Worm (Caenorhabditis elegans) whole organism, L4 larva: ENCODE measurements around the gene M70.2.

Experiments
- D1046.2 ChIP-seq: fragments of 200-800 bp; sonication (Bioruptor generic); IDR thresholded peaks from 2 replicates; pipeline ENCODE4 v1.3.6; 2022; ENCODE audit warnings: missing genetic modification characterization, missing compliant biosample characterization
- F26F4.8 ChIP-seq: fragments of 200-800 bp; sonication (Bioruptor generic); conservative IDR thresholded peaks from 2 replicates; pipeline ENCODE4 v1.3.6; 2022; ENCODE audit warnings: missing genetic modification characterization, missing compliant biosample characterization
- F49E8.2 ChIP-seq: sonication (generic microtip); optimal IDR thresholded peaks from 2 replicates; lab custom pipeline; 2016; ENCODE audit warnings: missing compliant biosample characterization, mild to moderate bottlenecking, missing genetic modification characterization, borderline replicate concordance
- T20F7.1 ChIP-seq: fragments of 200-800 bp; sonication (Bioruptor generic); optimal IDR thresholded peaks from 2 replicates; lab custom pipeline; 2018; ENCODE audit warnings: mild to moderate bottlenecking, missing genetic modification characterization, missing compliant biosample characterization
- Y48G9A.11 ChIP-seq: fragments of 200-800 bp; sonication (Bioruptor generic); IDR thresholded peaks from 2 replicates; pipeline ENCODE4 v1.3.6; 2022; ENCODE audit warnings: missing genetic modification reagents, missing genetic modification characterization, missing compliant biosample characterization
- ZK337.2 ChIP-seq: fragments of 200-800 bp; sonication (Bioruptor generic); IDR thresholded peaks from 2 replicates; pipeline ENCODE4 v1.3.6; 2022; ENCODE audit warnings: missing genetic modification reagents, missing genetic modification characterization, missing compliant biosample characterization
- aha-1 ChIP-seq: fragments of 150-350 bp; peaks from one replicate; lab custom pipeline; 2014; ENCODE audit warnings: missing biosample characterization, missing genetic modification characterization
- aly-2 ChIP-seq: sonication (generic microtip); optimal IDR thresholded peaks from 2 replicates; lab custom pipeline; 2018; ENCODE audit warnings: missing biosample characterization, missing genetic modification characterization
- ama-1 ChIP-seq: fragments of 150-350 bp; optimal IDR thresholded peaks from 2 replicates; lab custom pipeline; 2014; ENCODE audit warnings: inconsistent platforms, mixed read lengths
- attf-4 ChIP-seq: sonication (generic microtip); optimal IDR thresholded peaks from 3 replicates; lab custom pipeline; 2017; ENCODE audit warnings: missing biosample characterization, missing genetic modification characterization
- ceh-28 ChIP-seq: fragments of 150-350 bp; optimal IDR thresholded peaks from 2 replicates; lab custom pipeline; 2014; ENCODE audit warnings: missing biosample characterization, missing genetic modification reagents, missing genetic modification characterization
- ceh-44 ChIP-seq: fragments of 200-800 bp; sonication (Bioruptor generic); IDR thresholded peaks from 2 replicates; pipeline ENCODE4 v1.3.6; 2022; ENCODE audit warnings: missing genetic modification reagents, missing genetic modification characterization, missing compliant biosample characterization
- daf-12 ChIP-seq: fragments of 150-350 bp; optimal IDR thresholded peaks from 2 replicates; lab custom pipeline; 2014; ENCODE audit warnings: missing biosample characterization, missing genetic modification reagents, missing genetic modification characterization
- daf-16 ChIP-seq, 3 experiments: sonication (generic microtip); optimal IDR thresholded peaks; 2 replicates each; lab custom pipeline; 2016 to 2017; ENCODE audit warnings: missing genetic modification characterization in 3 of 3, missing genetic modification reagents in 3 of 3, mild to moderate bottlenecking in 2 of 3, missing compliant biosample characterization in 2 of 3, missing biosample characterization in 1 of 3, moderate library complexity in 1 of 3
- daf-8 ChIP-seq: fragments of 200-800 bp; sonication (Bioruptor generic); IDR thresholded peaks from 2 replicates; pipeline ENCODE4 v1.3.6; 2022; ENCODE audit warnings: missing genetic modification characterization, missing compliant biosample characterization
- dmd-6 ChIP-seq: fragments of 200-800 bp; sonication (Bioruptor generic); IDR thresholded peaks from 2 replicates; pipeline ENCODE4 v1.3.6; 2022; ENCODE audit warnings: missing genetic modification reagents, missing genetic modification characterization, missing compliant biosample characterization
- dmd-8 ChIP-seq: fragments of 200-800 bp; sonication (Bioruptor generic); IDR thresholded peaks from 2 replicates; pipeline ENCODE4 v1.3.6; 2022; ENCODE audit warnings: missing genetic modification characterization, missing compliant biosample characterization
- dve-1 ChIP-seq: sonication (generic microtip); optimal IDR thresholded peaks from 2 replicates; lab custom pipeline; 2017; ENCODE audit warnings: antibody characterized with exemption, mild to moderate bottlenecking, missing genetic modification characterization, missing compliant biosample characterization; ENCODE audit not compliant: insufficient read depth
- hlh-11 ChIP-seq: fragments of 200-800 bp; sonication (Bioruptor generic); optimal IDR thresholded peaks from 2 replicates; lab custom pipeline; 2018; ENCODE audit warnings: mild to moderate bottlenecking, missing genetic modification characterization, missing compliant biosample characterization
- hlh-30 ChIP-seq: sonication (generic microtip); optimal IDR thresholded peaks from 2 replicates; lab custom pipeline; 2017; ENCODE audit warnings: antibody characterized with exemption, mild to moderate bottlenecking, missing genetic modification characterization, missing compliant biosample characterization; ENCODE audit not compliant: insufficient read depth
- hmg-1.1 ChIP-seq: fragments of 200-800 bp; sonication (Bioruptor generic); IDR thresholded peaks from 2 replicates; pipeline ENCODE4 v1.3.6; 2022; ENCODE audit warnings: missing genetic modification reagents, missing genetic modification characterization, missing compliant biosample characterization
- lin-1 ChIP-seq: fragments of 200-800 bp; sonication (Bioruptor generic); IDR thresholded peaks from 2 replicates; pipeline ENCODE4 v1.3.6; 2022; ENCODE audit warnings: missing genetic modification reagents, missing genetic modification characterization, missing compliant biosample characterization
- lsy-2 ChIP-seq, 2 experiments: fragments of 150-350 bp in 1 of 2; sonication (generic microtip) in 1 of 2; optimal IDR thresholded peaks; 2 replicates each; lab custom pipeline; 2014 to 2017; ENCODE audit warnings: missing biosample characterization in 2 of 2, missing genetic modification characterization in 2 of 2
- madf-5 ChIP-seq, 2 experiments: fragments of 200-800 bp; sonication (Bioruptor generic); IDR thresholded peaks; 2 replicates each; pipeline ENCODE4 v1.3.6; 2022; ENCODE audit warnings: missing compliant biosample characterization in 2 of 2, missing genetic modification characterization in 2 of 2
- madf-9 ChIP-seq: fragments of 200-800 bp; sonication (Bioruptor generic); conservative IDR thresholded peaks from 2 replicates; pipeline ENCODE4 v1.3.6; 2022; ENCODE audit warnings: missing genetic modification reagents, missing genetic modification characterization, missing compliant biosample characterization
- mes-2 ChIP-seq: sonication (generic microtip); optimal IDR thresholded peaks from 2 replicates; lab custom pipeline; 2016; ENCODE audit warnings: missing genotype, mild to moderate bottlenecking, missing genetic modification characterization, missing compliant biosample characterization; ENCODE audit not compliant: poor library complexity, severe bottlenecking
- mxl-3 ChIP-seq: fragments of 200-800 bp; sonication (Bioruptor generic); optimal IDR thresholded peaks from 2 replicates; lab custom pipeline; 2018; ENCODE audit warnings: mild to moderate bottlenecking, missing genetic modification characterization, missing compliant biosample characterization
- nhr-28 ChIP-seq: fragments of 150-350 bp; optimal IDR thresholded peaks from 2 replicates; lab custom pipeline; 2014; ENCODE audit warnings: missing biosample characterization, missing genetic modification characterization
- nhr-48 ChIP-seq: sonication (generic microtip); optimal IDR thresholded peaks from 2 replicates; lab custom pipeline; 2016; ENCODE audit warnings: mild to moderate bottlenecking, missing genetic modification characterization, missing compliant biosample characterization
- nhr-6 ChIP-seq: fragments of 150-350 bp; optimal IDR thresholded peaks from 2 replicates; lab custom pipeline; 2014; ENCODE audit warnings: missing biosample characterization, missing genetic modification characterization
- nhr-77 ChIP-seq: fragments of 150-350 bp; optimal IDR thresholded peaks from 2 replicates; lab custom pipeline; 2014; ENCODE audit warnings: missing biosample characterization, missing genetic modification characterization
- php-3 ChIP-seq: fragments of 200-800 bp; sonication (Bioruptor generic); IDR thresholded peaks from 2 replicates; pipeline ENCODE4 v1.3.6; 2022; ENCODE audit warnings: missing genetic modification reagents, missing genetic modification characterization, missing compliant biosample characterization
- pqm-1 ChIP-seq: sonication (generic microtip); optimal IDR thresholded peaks from 2 replicates; lab custom pipeline; 2017; ENCODE audit warnings: missing biosample characterization, missing genetic modification characterization
- set-16 ChIP-seq: fragments of 200-800 bp; sonication (Bioruptor generic); IDR thresholded peaks from 2 replicates; pipeline ENCODE4 v1.3.6; 2022; ENCODE audit warnings: missing genetic modification reagents, missing genetic modification characterization, missing compliant biosample characterization
- snpc-4 ChIP-seq: fragments of 150-350 bp; optimal IDR thresholded peaks from 2 replicates; lab custom pipeline; 2014; ENCODE audit warnings: missing biosample characterization, missing genetic modification characterization
- spr-3 ChIP-seq: fragments of 200-800 bp; sonication (Bioruptor generic); optimal IDR thresholded peaks from 2 replicates; lab custom pipeline; 2018; ENCODE audit warnings: mild to moderate bottlenecking, missing genetic modification characterization, missing compliant biosample characterization
- tra-1 ChIP-seq: fragments of 200-800 bp; sonication (Bioruptor generic); IDR thresholded peaks from 2 replicates; pipeline ENCODE4 v1.3.6; 2022; ENCODE audit warnings: missing genetic modification reagents, missing genetic modification characterization, missing compliant biosample characterization
- unc-62 ChIP-seq, 3 experiments: fragments of 150-350 bp in 1 of 3; sonication (generic microtip); optimal IDR thresholded peaks in 2 of 3; peaks in 1 of 3; 1 replicate in 1 of 3; 2 replicates in 2 of 3; lab custom pipeline; 2014 to 2017; ENCODE audit warnings: missing biosample characterization in 3 of 3, missing genetic modification characterization in 3 of 3, missing genetic modification reagents in 3 of 3, missing genotype in 1 of 3

Gene M70.2

ce11 chrIV:2281353-2281976, 38.6 kb downstream of the M70.2 start (continued):
- peak; percentile 77 for TF ChIP-seq nhr-77 (tag; lab: Kevin White, UChicago)
- no peak for TF ChIP-seq F49E8.2 (tag; lab: Kevin White, UChicago)
- TF ChIP-seq ceh-44 (GFP tag; lab: Robert Waterston, UW): no peak
- TF ChIP-seq madf-9: no peak
- TF ChIP-seq ZK337.2: no peak
- TF ChIP-seq dve-1 (tag; lab: Kevin White, UChicago): peak; percentile 81
- no peak for TF ChIP-seq spr-3 (GFP tag; lab: Kevin White, UChicago)
- peak; percentile 2 for TF ChIP-seq mes-2 (tag; lab: Kevin White, UChicago)
- TF ChIP-seq daf-12: no peak
- peak; percentile 45 for TF ChIP-seq T20F7.1 (GFP tag; lab: Kevin White, UChicago)
- peak in 1 of 2 experiments; percentile 45 for TF ChIP-seq unc-62 (GFP tag; optimal IDR thresholded peaks at IDR 0.05 in 1 of 2; lab: Kevin White, UChicago)
- TF ChIP-seq unc-62 (tag; optimal IDR thresholded peaks at IDR 0.05; lab: Kevin White, UChicago): no peak
- TF ChIP-seq attf-4 (tag; lab: Kevin White, UChicago): no peak
- TF ChIP-seq dmd-8 (GFP tag; lab: Robert Waterston, UW): no peak
- TF ChIP-seq F26F4.8 (GFP tag; lab: Robert Waterston, UW): no peak

- TF ChIP-seq D1046.2 (GFP tag; lab: Robert Waterston, UW) (no peak), pqm-1 (tag; lab: Kevin White, UChicago) (peak; percentile 88), ceh-44 (GFP tag; lab: Robert Waterston, UW) (no peak), daf-16 (GFP tag; optimal IDR thresholded peaks at IDR 0.05; lab: Kevin White, UChicago) (no peak), daf-16 (tag; optimal IDR thresholded peaks at IDR 0.05; lab: Kevin White, UChicago) (peak; percentile 41), mes-2 (tag; lab: Kevin White, UChicago) (peak; percentile 27), lin-1 (peak; percentile 71; the same call in 1 of the 2 replicates), php-3 (GFP tag; lab: Robert Waterston, UW) (0 out of 2 replicates have a peak, but pooled peaks have one; percentile 25), hlh-30 (tag; lab: Kevin White, UChicago) (peak; percentile 37), nhr-28 (tag; lab: Kevin White, UChicago) (peak; percentile 77), nhr-77 (tag; lab: Kevin White, UChicago) (peak; percentile 41), dve-1 (tag; lab: Kevin White, UChicago) (peak; percentile 57), F26F4.8 (GFP tag; lab: Robert Waterston, UW) (no peak), mxl-3 (peak; percentile 50), ama-1 (lab: Kevin White, UChicago) (no peak), dmd-6 (GFP tag; lab: Robert Waterston, UW) (peak; percentile 79), set-16 (GFP tag; lab: Robert Waterston, UW) (peak; percentile 34; the same call in 1 of the 2 replicates), nhr-48 (tag; lab: Kevin White, UChicago) (no peak), lsy-2 (tag; optimal IDR thresholded peaks at IDR 0.05; lab: Kevin White, UChicago) (no peak), hlh-11 (peak; percentile 66), hmg-1.1 (GFP tag; lab: Robert Waterston, UW) (0 out of 2 replicates have a peak, but pooled peaks have one; percentile 21)
Measured at ce11 chrIV:2284462-2285047, 41.7 kb downstream of the M70.2 start.

ce11 chrIV:2292119-2292518, 49.3 kb downstream of the M70.2 start:
- TF ChIP-seq daf-8 (no peak), ceh-28 (no peak), nhr-28 (tag; lab: Kevin White, UChicago) (no peak), Y48G9A.11 (GFP tag; lab: Robert Waterston, UW) (no peak), snpc-4 (tag; lab: Kevin White, UChicago) (no peak), nhr-6 (no peak), tra-1 (no peak), aly-2 (tag; lab: Kevin White, UChicago) (no peak), ZK337.2 (no peak), ama-1 (lab: Kevin White, UChicago) (no peak), aha-1 (tag; lab: Kevin White, UChicago) (no peak), madf-5 (GFP tag; IDR thresholded peaks at IDR 0.05; lab: Robert Waterston, UW) (no peak)
